Worm (Caenorhabditis elegans) whole organism, late embryonic: ENCODE measurements around the gene T16A9.3.
"Not testable (repeated sequence)": the region's sequence is repeated elsewhere in the genome, so short reads cannot be mapped to it uniquely, and the experiment has no call there.

ENCODE experiments used
- C08G9.2 ChIP-seq: sonication (generic microtip); optimal IDR thresholded peaks from 2 replicates; lab custom pipeline; 2016; ENCODE audit warnings: mild to moderate bottlenecking, missing genetic modification characterization, moderate library complexity, missing compliant biosample characterization
- C38D4.7 ChIP-seq: fragments of 200-800 bp; sonication (Bioruptor generic); optimal IDR thresholded peaks from 2 replicates; lab custom pipeline; 2018; ENCODE audit warnings: mild to moderate bottlenecking, missing genetic modification characterization, moderate library complexity, missing compliant biosample characterization
- F13H6.1 ChIP-seq: sonication (generic microtip); optimal IDR thresholded peaks from 2 replicates; lab custom pipeline; 2016; ENCODE audit warnings: missing genetic modification characterization, missing compliant biosample characterization
- K09A11.1 ChIP-seq: sonication (generic microtip); optimal IDR thresholded peaks from 2 replicates; lab custom pipeline; 2017; ENCODE audit warnings: antibody characterized with exemption, mild to moderate bottlenecking, missing genetic modification characterization, missing compliant biosample characterization; ENCODE audit not compliant: insufficient read depth
- Y22D7AL.16 ChIP-seq: sonication (generic microtip); optimal IDR thresholded peaks from 2 replicates; lab custom pipeline; 2016; ENCODE audit warnings: missing genetic modification characterization, missing compliant biosample characterization
- ama-1 ChIP-seq: fragments of 150-350 bp; optimal IDR thresholded peaks from 2 replicates; lab custom pipeline; 2014
- ceh-18 ChIP-seq: sonication (generic microtip); optimal IDR thresholded peaks from 2 replicates; lab custom pipeline; 2016; ENCODE audit warnings: missing genetic modification characterization, missing compliant biosample characterization
- ceh-2 ChIP-seq: sonication (generic microtip); optimal IDR thresholded peaks from 2 replicates; lab custom pipeline; 2016; ENCODE audit warnings: missing genotype, missing genetic modification characterization, missing compliant biosample characterization
- ceh-24 ChIP-seq: sonication (generic microtip); optimal IDR thresholded peaks from 2 replicates; lab custom pipeline; 2016; ENCODE audit warnings: mild to moderate bottlenecking, missing genetic modification characterization, missing compliant biosample characterization
- ceh-34 ChIP-seq: sonication (generic microtip); optimal IDR thresholded peaks from 2 replicates; lab custom pipeline; 2016; ENCODE audit warnings: mild to moderate bottlenecking, missing genetic modification characterization, missing compliant biosample characterization
- ceh-45 ChIP-seq: fragments of 200-800 bp; sonication (Bioruptor generic); IDR thresholded peaks from 2 replicates; pipeline ENCODE4 v1.3.6; 2022; ENCODE audit warnings: missing genetic modification reagents, missing genetic modification characterization, missing compliant biosample characterization
- che-1 ChIP-seq: sonication (generic microtip); optimal IDR thresholded peaks from 2 replicates; lab custom pipeline; 2016; ENCODE audit warnings: mild to moderate bottlenecking, missing genetic modification characterization, missing compliant biosample characterization
- dmd-4 ChIP-seq: sonication (generic microtip); optimal IDR thresholded peaks from 2 replicates; lab custom pipeline; 2016; ENCODE audit warnings: borderline replicate concordance, missing genetic modification characterization, missing compliant biosample characterization
- elt-2 ChIP-seq: sonication (generic microtip); optimal IDR thresholded peaks from 2 replicates; lab custom pipeline; 2016; ENCODE audit warnings: missing genetic modification reagents, missing genetic modification characterization, missing compliant biosample characterization
- fkh-6 ChIP-seq: sonication (generic microtip); optimal IDR thresholded peaks from 2 replicates; lab custom pipeline; 2016; ENCODE audit warnings: missing genetic modification characterization, missing compliant biosample characterization
- gmeb-2 ChIP-seq: sonication (generic microtip); optimal IDR thresholded peaks from 2 replicates; lab custom pipeline; 2016; ENCODE audit warnings: missing genetic modification characterization, inconsistent platforms, missing compliant biosample characterization
- hlh-15 ChIP-seq: sonication (generic microtip); optimal IDR thresholded peaks from 2 replicates; lab custom pipeline; 2016; ENCODE audit warnings: missing genetic modification characterization, missing compliant biosample characterization
- hlh-30 ChIP-seq: sonication (generic microtip); optimal IDR thresholded peaks from 2 replicates; lab custom pipeline; 2017; ENCODE audit warnings: antibody characterized with exemption, missing genetic modification characterization, missing compliant biosample characterization; ENCODE audit not compliant: insufficient read depth
- hlh-6 ChIP-seq: sonication (generic microtip); optimal IDR thresholded peaks from 2 replicates; lab custom pipeline; 2016; ENCODE audit warnings: missing genotype, missing genetic modification characterization, missing compliant biosample characterization
- lim-6 ChIP-seq: sonication (generic microtip); optimal IDR thresholded peaks from 2 replicates; lab custom pipeline; 2016; ENCODE audit warnings: missing genetic modification characterization, missing compliant biosample characterization
- lin-11 ChIP-seq: fragments of 200-800 bp; sonication (Bioruptor generic); optimal IDR thresholded peaks from 2 replicates; lab custom pipeline; 2018; ENCODE audit warnings: mild to moderate bottlenecking, missing genetic modification characterization, missing compliant biosample characterization
- nhr-11 ChIP-seq: fragments of 150-350 bp; optimal IDR thresholded peaks from 2 replicates; lab custom pipeline; 2014; ENCODE audit warnings: missing biosample characterization, missing genetic modification characterization
- nhr-232 ChIP-seq: sonication (generic microtip); optimal IDR thresholded peaks from 2 replicates; lab custom pipeline; 2016; ENCODE audit warnings: missing genetic modification characterization, missing compliant biosample characterization
- npax-4 ChIP-seq: sonication (generic microtip); optimal IDR thresholded peaks from 2 replicates; lab custom pipeline; 2016; ENCODE audit warnings: missing genetic modification characterization, missing compliant biosample characterization
- odd-2 ChIP-seq: sonication (generic microtip); optimal IDR thresholded peaks from 2 replicates; lab custom pipeline; 2017; ENCODE audit warnings: antibody characterized with exemption, mild to moderate bottlenecking, missing genetic modification characterization, missing compliant biosample characterization
- pag-3 ChIP-seq: sonication (generic microtip); optimal IDR thresholded peaks from 2 replicates; lab custom pipeline; 2016; ENCODE audit warnings: missing compliant biosample characterization, missing genetic modification characterization, borderline replicate concordance
- pat-9 ChIP-seq: fragments of 200-800 bp; sonication (Bioruptor generic); optimal IDR thresholded peaks from 2 replicates; lab custom pipeline; 2018; ENCODE audit warnings: mild to moderate bottlenecking, missing genetic modification characterization, moderate library complexity, missing compliant biosample characterization
- pqm-1 ChIP-seq: sonication (generic microtip); optimal IDR thresholded peaks from 2 replicates; lab custom pipeline; 2016; ENCODE audit warnings: missing genetic modification characterization, missing compliant biosample characterization
- pros-1 ChIP-seq: fragments of 150-350 bp; optimal IDR thresholded peaks from 2 replicates; lab custom pipeline; 2014; ENCODE audit warnings: missing biosample characterization, missing genetic modification reagents, missing genetic modification characterization
- sdc-2 ChIP-seq: sonication (generic microtip); optimal IDR thresholded peaks from 2 replicates; lab custom pipeline; 2016; ENCODE audit warnings: missing genotype, missing genetic modification characterization, missing compliant biosample characterization
- sox-4 ChIP-seq: sonication (generic microtip); optimal IDR thresholded peaks from 2 replicates; lab custom pipeline; 2017; ENCODE audit warnings: mild to moderate bottlenecking, missing genetic modification characterization, inconsistent platforms, missing compliant biosample characterization
- tbx-2 ChIP-seq: sonication (generic microtip); optimal IDR thresholded peaks from 2 replicates; lab custom pipeline; 2016; ENCODE audit warnings: missing genetic modification characterization, missing compliant biosample characterization
- ttx-3 ChIP-seq: sonication (generic microtip); optimal IDR thresholded peaks from 2 replicates; lab custom pipeline; 2016; ENCODE audit warnings: missing genetic modification reagents, missing genetic modification characterization, missing compliant biosample characterization
- unc-3 ChIP-seq, 2 experiments: fragments of 200-800 bp in 1 of 2; sonication (Bioruptor generic) in 1 of 2; sonication (generic microtip) in 1 of 2; conservative IDR thresholded peaks in 1 of 2; optimal IDR thresholded peaks in 1 of 2; 2 replicates each; pipeline versions ENCODE4 v1.3.6 to Lab custom; 2016 to 2022; ENCODE audit warnings: missing compliant biosample characterization in 2 of 2, missing genetic modification characterization in 2 of 2, missing genetic modification reagents in 1 of 2

The T16A9.3 gene

DNA sequence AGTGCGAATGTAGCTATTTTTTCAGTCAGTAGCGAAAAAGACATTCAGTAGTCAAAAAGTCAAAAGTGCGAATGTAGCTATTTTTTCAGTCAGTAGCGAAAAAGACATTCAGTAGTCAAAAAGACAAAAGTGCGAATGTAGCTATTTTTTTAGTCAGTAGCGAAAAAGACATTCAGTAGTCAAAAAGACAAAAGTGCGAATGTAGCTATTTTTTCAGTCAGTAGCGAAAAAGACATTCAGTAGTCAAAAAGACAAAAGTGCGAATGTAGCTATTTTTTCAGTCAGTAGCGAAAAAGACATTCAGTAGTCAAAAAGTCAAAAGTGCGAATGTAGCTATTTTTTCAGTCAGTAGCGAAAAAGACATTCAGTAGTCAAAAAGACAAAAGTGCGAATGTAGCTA lies at the start of gene T16A9.3:
Gene T16A9.3 (plus strand): TSS at position 301 of the 400 bp plus-strand sequence.
- not testable (repeated sequence) for TF ChIP-seq elt-2, dmd-4, pag-3 (tag; lab: Kevin White, UChicago)

DNA sequence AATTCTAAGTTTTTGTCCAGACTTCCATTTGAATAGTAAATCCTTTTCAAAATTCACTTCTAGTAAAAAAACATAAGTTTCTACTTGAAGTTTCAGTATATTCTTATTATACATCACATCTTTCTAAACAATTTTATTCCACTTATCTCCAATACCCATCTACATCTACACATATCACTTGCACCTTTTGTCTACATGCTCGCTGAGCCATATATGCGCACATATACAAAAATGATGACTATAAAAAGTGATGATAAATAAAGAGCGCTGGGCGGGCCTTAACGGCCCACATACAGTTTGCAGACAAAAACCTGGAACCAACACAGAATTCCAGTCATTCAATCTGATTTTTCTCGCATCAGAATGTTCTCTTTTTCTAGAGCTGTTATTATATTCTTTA lies 48.8 kb upstream of the T16A9.3 start, which contains the start of gene AH10.2:
Gene AH10.2 (plus strand): TSS at position 301 of the 400 bp plus-strand sequence.
- no peak for TF ChIP-seq Y22D7AL.16 (tag; lab: Kevin White, UChicago)

DNA sequence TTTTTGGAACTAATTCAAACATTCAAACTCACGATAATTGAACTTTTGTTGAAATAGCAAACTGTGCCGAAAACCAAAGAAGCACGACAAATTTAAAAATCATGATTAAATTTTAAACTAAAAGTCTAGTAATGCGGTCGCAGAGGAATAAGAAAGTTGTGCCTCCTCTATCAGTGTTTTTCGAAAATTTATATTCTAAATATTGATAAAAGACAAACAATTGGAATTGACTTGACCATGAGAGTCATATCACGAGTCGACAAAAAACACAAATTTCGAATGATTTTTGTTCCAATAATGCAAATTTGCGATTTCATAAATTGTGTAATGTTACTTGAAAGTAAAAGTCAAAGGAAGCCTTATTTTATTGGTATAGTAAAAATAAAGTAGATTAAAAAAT lies 44.6 kb upstream of the T16A9.3 start, which contains the start of gene cest-1.2:
Gene cest-1.2 (minus strand): TSS at position 165 of the 400 bp plus-strand sequence.
- TF ChIP-seq hlh-15 (tag; lab: Kevin White, UChicago) (no peak), ama-1 (lab: Kevin White, UChicago) (no peak), tbx-2 (tag; lab: Kevin White, UChicago) (no peak), F13H6.1 (tag; lab: Kevin White, UChicago) (no peak), ceh-18 (tag; lab: Kevin White, UChicago) (no peak), sdc-2 (tag; lab: Kevin White, UChicago) (no peak), elt-2 (tag; lab: Kevin White, UChicago) (no peak), ceh-45 (GFP tag; lab: Robert Waterston, UW) (no peak), fkh-6 (tag; lab: Kevin White, UChicago) (no peak)
- TF ChIP-seq, all 69 proteins: peak for 0

DNA sequence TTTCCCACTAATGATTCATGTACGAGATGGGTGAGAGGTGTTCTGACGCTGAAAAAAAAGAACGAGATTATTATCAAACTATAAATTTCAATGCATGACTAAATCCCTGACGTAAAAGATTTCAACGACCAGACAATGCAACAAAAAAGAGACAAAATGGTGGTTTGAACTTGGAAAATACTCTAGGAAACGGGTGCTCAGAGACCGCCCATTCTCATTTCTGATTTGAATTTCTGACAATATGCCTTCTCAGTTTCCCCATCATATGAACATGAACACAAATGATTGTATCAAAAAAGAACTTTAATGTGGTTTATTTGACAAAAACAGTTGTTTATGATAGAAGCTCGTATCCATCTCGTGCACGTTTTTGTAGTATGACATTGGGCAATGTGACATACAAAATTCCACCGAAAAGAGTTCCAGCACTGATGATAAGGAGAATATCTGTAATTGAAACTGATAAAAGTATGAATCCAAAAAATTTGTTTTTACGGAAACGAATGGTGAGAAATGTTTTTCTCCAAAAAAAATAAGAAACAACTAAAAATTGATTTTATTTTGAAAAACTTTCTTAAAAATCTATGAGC lies 42.3 kb upstream of the T16A9.3 start, which contains the start of gene srd-26:
Gene srd-26 (minus strand): TSS at position 51 of the 590 bp plus-strand sequence.
- TF ChIP-seq tbx-2 (tag; lab: Kevin White, UChicago), result no peak
- TF ChIP-seq pat-9 (tag; lab: Kevin White, UChicago), result no peak
- no peak for TF ChIP-seq odd-2 (tag; lab: Kevin White, UChicago)
- no peak for TF ChIP-seq ceh-2 (tag; lab: Kevin White, UChicago)
- TF ChIP-seq C38D4.7, result no peak
- TF ChIP-seq pros-1 (tag; lab: Kevin White, UChicago), result no peak
- no peak for TF ChIP-seq che-1 (tag; lab: Kevin White, UChicago)
- TF ChIP-seq sox-4 (tag; lab: Kevin White, UChicago), result no peak
- TF ChIP-seq npax-4 (tag; lab: Kevin White, UChicago), result no peak
- no peak for TF ChIP-seq nhr-232 (tag; lab: Kevin White, UChicago)
- no peak for TF ChIP-seq ceh-24 (tag; lab: Kevin White, UChicago)
- TF ChIP-seq sdc-2 (tag; lab: Kevin White, UChicago), result no peak
- no peak for TF ChIP-seq ttx-3 (tag; lab: Kevin White, UChicago)
- TF ChIP-seq nhr-11 (tag; lab: Kevin White, UChicago), result no peak
- no peak for TF ChIP-seq ceh-34 (tag; lab: Kevin White, UChicago)
- no peak for TF ChIP-seq elt-2 (tag; lab: Kevin White, UChicago)
- no peak for TF ChIP-seq pqm-1 (tag; lab: Kevin White, UChicago)

DNA sequence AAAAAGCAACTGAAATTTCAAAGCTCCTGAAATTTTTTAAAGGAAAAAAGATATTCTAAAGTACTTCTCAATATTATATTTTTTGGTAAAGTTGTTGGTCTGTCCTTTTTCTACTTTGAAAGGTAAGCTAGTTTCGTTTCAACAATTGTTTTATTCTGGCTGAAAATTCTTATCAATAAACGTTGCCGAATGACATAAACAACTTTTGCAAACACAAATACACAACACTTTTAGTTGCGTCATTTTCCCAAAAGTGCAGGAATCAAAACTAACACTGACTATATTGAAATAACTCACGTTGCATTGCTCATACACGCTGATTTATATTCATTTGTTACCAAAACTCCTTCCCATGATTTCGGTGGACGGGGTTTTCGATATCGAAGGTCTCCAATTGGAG lies 39.6 kb upstream of the T16A9.3 start:
- no peak for TF ChIP-seq gmeb-2 (tag; lab: Kevin White, UChicago)
- no peak for TF ChIP-seq unc-3 (GFP tag; conservative IDR thresholded peaks at IDR 0.05; lab: Robert Waterston, UW)
- no peak for TF ChIP-seq unc-3 (tag; optimal IDR thresholded peaks at IDR 0.05; lab: Kevin White, UChicago)
- TF ChIP-seq pros-1 (tag; lab: Kevin White, UChicago), result no peak
- no peak for TF ChIP-seq K09A11.1 (tag; lab: Kevin White, UChicago)
- no peak for TF ChIP-seq hlh-30 (tag; lab: Kevin White, UChicago)
- TF ChIP-seq ceh-45 (GFP tag; lab: Robert Waterston, UW), result no peak
- no peak for TF ChIP-seq hlh-6
- no peak for TF ChIP-seq npax-4 (tag; lab: Kevin White, UChicago)
- TF ChIP-seq pat-9 (tag; lab: Kevin White, UChicago), result no peak
- no peak for TF ChIP-seq Y22D7AL.16 (tag; lab: Kevin White, UChicago)
- no peak for TF ChIP-seq C08G9.2 (tag; lab: Kevin White, UChicago)
- TF ChIP-seq odd-2 (tag; lab: Kevin White, UChicago), result no peak
- no peak for TF ChIP-seq nhr-11 (tag; lab: Kevin White, UChicago)
- TF ChIP-seq lim-6 (tag; lab: Kevin White, UChicago), result no peak
- TF ChIP-seq lin-11 (tag; lab: Kevin White, UChicago), result no peak
